Worm (Caenorhabditis elegans) whole organism, late embryonic: ENCODE data around the gene C04G6.2.

Experiments used
- F13H6.1 ChIP-seq: sonication (generic microtip); optimal IDR thresholded peaks from 2 replicates; lab custom pipeline; 2016; ENCODE audit warnings: missing genetic modification characterization, missing compliant biosample characterization
- Y22D7AL.16 ChIP-seq: sonication (generic microtip); optimal IDR thresholded peaks from 2 replicates; lab custom pipeline; 2016; ENCODE audit warnings: missing genetic modification characterization, missing compliant biosample characterization
- ama-1 ChIP-seq: fragments of 150-350 bp; optimal IDR thresholded peaks from 2 replicates; lab custom pipeline; 2014
- ceh-18 ChIP-seq: sonication (generic microtip); optimal IDR thresholded peaks from 2 replicates; lab custom pipeline; 2016; ENCODE audit warnings: missing genetic modification characterization, missing compliant biosample characterization
- ceh-2 ChIP-seq: sonication (generic microtip); optimal IDR thresholded peaks from 2 replicates; lab custom pipeline; 2016; ENCODE audit warnings: missing genotype, missing genetic modification characterization, missing compliant biosample characterization
- ceh-24 ChIP-seq: sonication (generic microtip); optimal IDR thresholded peaks from 2 replicates; lab custom pipeline; 2016; ENCODE audit warnings: mild to moderate bottlenecking, missing genetic modification characterization, missing compliant biosample characterization
- ceh-30 ChIP-seq: fragments of 150-350 bp; optimal IDR thresholded peaks from 2 replicates; lab custom pipeline; 2014; ENCODE audit warnings: missing biosample characterization, missing genetic modification characterization
- ceh-34 ChIP-seq: sonication (generic microtip); optimal IDR thresholded peaks from 2 replicates; lab custom pipeline; 2016; ENCODE audit warnings: mild to moderate bottlenecking, missing genetic modification characterization, missing compliant biosample characterization
- ceh-45 ChIP-seq: fragments of 200-800 bp; sonication (Bioruptor generic); IDR thresholded peaks from 2 replicates; pipeline ENCODE4 v1.3.6; 2022; ENCODE audit warnings: missing genetic modification reagents, missing genetic modification characterization, missing compliant biosample characterization
- ceh-48 ChIP-seq: sonication (generic microtip); optimal IDR thresholded peaks from 2 replicates; lab custom pipeline; 2016; ENCODE audit warnings: missing genetic modification characterization, inconsistent platforms, missing compliant biosample characterization
- ceh-6 ChIP-seq: fragments of 200-800 bp; sonication (Bioruptor generic); optimal IDR thresholded peaks from 2 replicates; lab custom pipeline; 2018; ENCODE audit warnings: mild to moderate bottlenecking, missing genetic modification characterization, missing compliant biosample characterization
- ceh-9 ChIP-seq: sonication (generic microtip); optimal IDR thresholded peaks from 2 replicates; lab custom pipeline; 2016; ENCODE audit warnings: mild to moderate bottlenecking, missing genetic modification characterization, inconsistent platforms, missing compliant biosample characterization
- che-1 ChIP-seq: sonication (generic microtip); optimal IDR thresholded peaks from 2 replicates; lab custom pipeline; 2016; ENCODE audit warnings: mild to moderate bottlenecking, missing genetic modification characterization, missing compliant biosample characterization
- dve-1 ChIP-seq: sonication (generic microtip); optimal IDR thresholded peaks from 2 replicates; lab custom pipeline; 2017; ENCODE audit warnings: antibody characterized with exemption, mild to moderate bottlenecking, missing genetic modification characterization, missing compliant biosample characterization
- elt-2 ChIP-seq: sonication (generic microtip); optimal IDR thresholded peaks from 2 replicates; lab custom pipeline; 2016; ENCODE audit warnings: missing genetic modification reagents, missing genetic modification characterization, missing compliant biosample characterization
- ets-4 ChIP-seq: sonication (generic microtip); optimal IDR thresholded peaks from 2 replicates; lab custom pipeline; 2016; ENCODE audit warnings: missing genetic modification characterization, missing compliant biosample characterization
- fax-1 ChIP-seq: sonication (generic microtip); optimal IDR thresholded peaks from 2 replicates; lab custom pipeline; 2016; ENCODE audit warnings: missing genotype, missing genetic modification characterization, missing compliant biosample characterization
- fkh-6 ChIP-seq: sonication (generic microtip); optimal IDR thresholded peaks from 2 replicates; lab custom pipeline; 2016; ENCODE audit warnings: missing genetic modification characterization, missing compliant biosample characterization
- hlh-30 ChIP-seq: sonication (generic microtip); optimal IDR thresholded peaks from 2 replicates; lab custom pipeline; 2017; ENCODE audit warnings: antibody characterized with exemption, missing genetic modification characterization, missing compliant biosample characterization; ENCODE audit not compliant: insufficient read depth
- hlh-6 ChIP-seq: sonication (generic microtip); optimal IDR thresholded peaks from 2 replicates; lab custom pipeline; 2016; ENCODE audit warnings: missing genotype, missing genetic modification characterization, missing compliant biosample characterization
- hlh-8 ChIP-seq: sonication (generic microtip); optimal IDR thresholded peaks from 2 replicates; lab custom pipeline; 2016; ENCODE audit warnings: missing genotype, missing genetic modification characterization, missing compliant biosample characterization
- lin-11 ChIP-seq: fragments of 200-800 bp; sonication (Bioruptor generic); optimal IDR thresholded peaks from 2 replicates; lab custom pipeline; 2018; ENCODE audit warnings: mild to moderate bottlenecking, missing genetic modification characterization, missing compliant biosample characterization
- mec-3 ChIP-seq: sonication (generic microtip); optimal IDR thresholded peaks from 2 replicates; lab custom pipeline; 2016; ENCODE audit warnings: borderline replicate concordance, missing genetic modification characterization, missing compliant biosample characterization
- nhr-232 ChIP-seq: sonication (generic microtip); optimal IDR thresholded peaks from 2 replicates; lab custom pipeline; 2016; ENCODE audit warnings: missing genetic modification characterization, missing compliant biosample characterization
- odd-2 ChIP-seq: sonication (generic microtip); optimal IDR thresholded peaks from 2 replicates; lab custom pipeline; 2017; ENCODE audit warnings: antibody characterized with exemption, mild to moderate bottlenecking, missing genetic modification characterization, missing compliant biosample characterization
- pag-3 ChIP-seq: sonication (generic microtip); optimal IDR thresholded peaks from 2 replicates; lab custom pipeline; 2016; ENCODE audit warnings: missing compliant biosample characterization, missing genetic modification characterization, borderline replicate concordance
- pax-1 ChIP-seq: fragments of 150-350 bp; optimal IDR thresholded peaks from 2 replicates; lab custom pipeline; 2014; ENCODE audit warnings: missing biosample characterization, missing genetic modification characterization
- pqm-1 ChIP-seq: sonication (generic microtip); optimal IDR thresholded peaks from 2 replicates; lab custom pipeline; 2016; ENCODE audit warnings: missing genetic modification characterization, missing compliant biosample characterization
- ref-2 ChIP-seq: sonication (generic microtip); optimal IDR thresholded peaks from 2 replicates; lab custom pipeline; 2016; ENCODE audit warnings: missing genetic modification characterization, missing compliant biosample characterization
- rnt-1 ChIP-seq: sonication (generic microtip); optimal IDR thresholded peaks from 2 replicates; lab custom pipeline; 2016; ENCODE audit warnings: missing genetic modification characterization, missing compliant biosample characterization
- sox-2 ChIP-seq: fragments of 200-800 bp; sonication (Bioruptor generic); IDR thresholded peaks from 2 replicates; pipeline ENCODE4 v1.3.6; 2022; ENCODE audit warnings: missing genetic modification reagents, missing genetic modification characterization, missing compliant biosample characterization
- sox-4 ChIP-seq: sonication (generic microtip); optimal IDR thresholded peaks from 2 replicates; lab custom pipeline; 2017; ENCODE audit warnings: mild to moderate bottlenecking, missing genetic modification characterization, inconsistent platforms, missing compliant biosample characterization
- tbx-2 ChIP-seq: sonication (generic microtip); optimal IDR thresholded peaks from 2 replicates; lab custom pipeline; 2016; ENCODE audit warnings: missing genetic modification characterization, missing compliant biosample characterization
- ttx-3 ChIP-seq: sonication (generic microtip); optimal IDR thresholded peaks from 2 replicates; lab custom pipeline; 2016; ENCODE audit warnings: missing genetic modification reagents, missing genetic modification characterization, missing compliant biosample characterization
- unc-3 ChIP-seq, 2 experiments: fragments of 200-800 bp in 1 of 2; sonication (Bioruptor generic) in 1 of 2; sonication (generic microtip) in 1 of 2; conservative IDR thresholded peaks in 1 of 2; optimal IDR thresholded peaks in 1 of 2; 2 replicates each; pipeline versions ENCODE4 v1.3.6 to Lab custom; 2016 to 2022; ENCODE audit warnings: missing compliant biosample characterization in 2 of 2, missing genetic modification characterization in 2 of 2, missing genetic modification reagents in 1 of 2
- unc-55 ChIP-seq: sonication (generic microtip); optimal IDR thresholded peaks from 2 replicates; lab custom pipeline; 2017; ENCODE audit warnings: missing biosample characterization, missing genetic modification reagents, missing genetic modification characterization
- ztf-16 ChIP-seq: sonication (generic microtip); optimal IDR thresholded peaks from 2 replicates; lab custom pipeline; 2017; ENCODE audit warnings: missing genetic modification characterization, missing compliant biosample characterization

Gene C04G6.2

ce11 chrII:5055129-5055666 is 37.8 kb upstream of the C04G6.2 start, which contains the start of the genes ify-1 and rpl-22 (continued):
- TF ChIP-seq ceh-6 (GFP tag; lab: Kevin White, UChicago) (no peak), ref-2 (tag; lab: Kevin White, UChicago) (peak; percentile 71), F13H6.1 (tag; lab: Kevin White, UChicago) (no peak), ceh-30 (tag; lab: Kevin White, UChicago) (peak; percentile 66), fax-1 (tag; lab: Kevin White, UChicago) (peak; percentile 22), ceh-34 (tag; lab: Kevin White, UChicago) (peak; percentile 51), unc-55 (GFP tag; lab: Kevin White, UChicago) (peak; percentile 71), mec-3 (tag; lab: Kevin White, UChicago) (no peak), unc-3 (GFP tag; conservative IDR thresholded peaks at IDR 0.05; lab: Robert Waterston, UW) (no peak), unc-3 (tag; optimal IDR thresholded peaks at IDR 0.05; lab: Kevin White, UChicago) (no peak), ceh-45 (no peak), fkh-6 (tag; lab: Kevin White, UChicago) (no peak), ets-4 (tag; lab: Kevin White, UChicago) (peak; percentile 50), Y22D7AL.16 (tag; lab: Kevin White, UChicago) (no peak), hlh-30 (tag; lab: Kevin White, UChicago) (peak; percentile 71), ceh-9 (tag; lab: Kevin White, UChicago) (no peak), ceh-18 (tag; lab: Kevin White, UChicago) (peak; percentile 86), ceh-24 (tag; lab: Kevin White, UChicago) (no peak), ceh-48 (tag; lab: Kevin White, UChicago) (peak; percentile 97), hlh-6 (tag; lab: Kevin White, UChicago) (no peak), lin-11 (tag; lab: Kevin White, UChicago) (no peak), tbx-2 (tag; lab: Kevin White, UChicago) (peak; percentile 70), pqm-1 (tag; lab: Kevin White, UChicago) (peak; percentile 36), ceh-2 (peak; percentile 16), odd-2 (tag; lab: Kevin White, UChicago) (no peak), sox-2 (GFP tag; lab: Robert Waterston, UW) (no peak), pax-1 (tag; lab: Kevin White, UChicago) (peak; percentile 68), dve-1 (tag; lab: Kevin White, UChicago) (peak; percentile 82), ama-1 (lab: Kevin White, UChicago) (no peak), rnt-1 (tag; lab: Kevin White, UChicago) (peak; percentile 73)

- no peak for TF ChIP-seq tbx-2 (tag; lab: Kevin White, UChicago)
- TF ChIP-seq odd-2 (tag; lab: Kevin White, UChicago), result no peak
These were observed 36.8 kb upstream of the C04G6.2 start for ce11 chrII:5056254-5056653.

- peak; percentile 9 for TF ChIP-seq sox-4 (tag; lab: Kevin White, UChicago)
- peak; percentile 46 for TF ChIP-seq che-1 (tag; lab: Kevin White, UChicago)
- TF ChIP-seq unc-3 (GFP tag; conservative IDR thresholded peaks at IDR 0.05; lab: Robert Waterston, UW), result no peak
- no peak for TF ChIP-seq unc-3 (tag; optimal IDR thresholded peaks at IDR 0.05; lab: Kevin White, UChicago)
- peak; percentile 33 for TF ChIP-seq hlh-6 (tag; lab: Kevin White, UChicago)
- TF ChIP-seq nhr-232 (tag; lab: Kevin White, UChicago), result peak; percentile 35
- TF ChIP-seq ztf-16 (tag; lab: Kevin White, UChicago), result peak; percentile 44
- TF ChIP-seq fax-1 (tag; lab: Kevin White, UChicago), result peak; percentile 3
- TF ChIP-seq pag-3 (tag; lab: Kevin White, UChicago), result no peak
- TF ChIP-seq elt-2 (tag; lab: Kevin White, UChicago), result peak; percentile 96
- peak; percentile 12 for TF ChIP-seq ttx-3
- no peak for TF ChIP-seq hlh-8
- no peak for TF ChIP-seq ceh-34 (tag; lab: Kevin White, UChicago)
These were observed 35.7 kb upstream of the C04G6.2 start for ce11 chrII:5057315-5057714.
